Fruit fly (Drosophila melanogaster) whole organism: ENCODE results near the gene Prps.

Experiments used
- CG8478 ChIP-seq: fragments of >200 bp; optimal IDR thresholded peaks from 2 replicates; lab custom pipeline; 2018; ENCODE audit warnings: inconsistent platforms
- Dll ChIP-seq: fragments of >200 bp; optimal IDR thresholded peaks from 2 replicates; lab custom pipeline; 2017
- EcR ChIP-seq, 2 experiments: fragments of >200 bp; optimal IDR thresholded peaks; 2 replicates each; lab custom pipeline; 2017; ENCODE audit warnings: missing biosample characterization in 2 of 2, missing genetic modification characterization in 2 of 2, missing genetic modification reagents in 2 of 2
- pan ChIP-seq: fragments of >200 bp; optimal IDR thresholded peaks from 2 replicates; lab custom pipeline; 2017
- psq ChIP-seq: fragments of >200 bp; optimal IDR thresholded peaks from 2 replicates; lab custom pipeline; 2017
- usp ChIP-seq: fragments of >200 bp; optimal IDR thresholded peaks from 2 replicates; lab custom pipeline; 2017; ENCODE audit warnings: missing biosample characterization, missing genetic modification characterization, mixed read lengths

dm6 chr3L:9674300-9674699, 22.2 kb downstream of the Prps start:
- TF ChIP-seq psq (lab: Kevin White, UChicago) (no peak), usp (GFP tag; lab: Kevin White, UChicago) (no peak), Dll (no peak), CG8478 (lab: Kevin White, UChicago) (no peak), EcR (GFP tag; optimal IDR thresholded peaks at IDR 0.05; lab: Kevin White, UChicago) (no peak), pan (lab: Kevin White, UChicago) (no peak)
